Fruit fly (Drosophila melanogaster) whole organism, prepupa: Measurements from ENCODE around the gene CG45011.

Source experiments
- Blimp-1 ChIP-seq: fragments of 200-800 bp; sonication (Bioruptor generic); optimal IDR thresholded peaks from 3 replicates; lab custom pipeline; 2017; ENCODE audit warnings: missing biosample characterization, missing genetic modification characterization, mild to moderate bottlenecking, moderate library complexity, missing genetic modification reagents
- CG11902 ChIP-seq: fragments of 200-800 bp; sonication (Bioruptor generic); optimal IDR thresholded peaks from 3 replicates; lab custom pipeline; 2016; ENCODE audit warnings: missing biosample characterization, missing genetic modification characterization
- Eip75B ChIP-seq: fragments of 200-800 bp; sonication (Bioruptor generic); optimal IDR thresholded peaks from 3 replicates; lab custom pipeline; 2016; ENCODE audit warnings: missing biosample characterization, missing genetic modification characterization
- Ets96B ChIP-seq: fragments of 200-800 bp; optimal IDR thresholded peaks from 2 replicates; lab custom pipeline; 2019; ENCODE audit warnings: missing biosample characterization, mild to moderate bottlenecking, missing genetic modification characterization, moderate library complexity
- Hr4 ChIP-seq: fragments of 200-800 bp; sonication (Bioruptor generic); optimal IDR thresholded peaks from 3 replicates; lab custom pipeline; 2016; ENCODE audit warnings: missing biosample characterization, missing genetic modification characterization
- Sox102F ChIP-seq: fragments of 200-800 bp; sonication (Bioruptor generic); optimal IDR thresholded peaks from 2 replicates; lab custom pipeline; 2016; ENCODE audit warnings: missing biosample characterization, mild to moderate bottlenecking, missing genetic modification characterization
- achi ChIP-seq: fragments of 200-800 bp; sonication (Bioruptor generic); optimal IDR thresholded peaks from 3 replicates; lab custom pipeline; 2016; ENCODE audit warnings: missing biosample characterization, missing genetic modification characterization
- dsx ChIP-seq: fragments of 200-800 bp; optimal IDR thresholded peaks from 3 replicates; lab custom pipeline; 2019; ENCODE audit warnings: missing biosample characterization, mild to moderate bottlenecking, missing genetic modification characterization, moderate library complexity; ENCODE audit not compliant: poor library complexity, severe bottlenecking

DNA sequence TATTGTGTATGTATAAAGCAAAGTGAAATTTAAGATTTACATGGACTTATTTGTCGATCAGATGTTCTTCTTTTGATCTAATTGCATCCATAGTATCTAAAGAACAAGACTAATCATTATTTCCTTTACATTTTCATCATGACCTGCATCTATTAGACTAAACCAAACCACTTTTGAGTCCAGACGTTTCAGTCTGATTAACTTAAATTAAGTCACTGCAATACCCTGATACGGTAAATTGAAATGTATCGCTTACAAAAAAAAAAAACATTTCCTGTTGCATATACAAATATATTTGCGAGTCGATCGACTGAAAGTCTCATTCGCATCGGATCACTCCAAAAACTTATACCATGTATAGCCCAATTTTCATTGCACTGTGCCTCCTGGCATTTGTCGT, at the start of gene CG45011:
- no peak for TF ChIP-seq dsx
- TF ChIP-seq Blimp-1 = no peak
- no peak for TF ChIP-seq Eip75B
- no peak for TF ChIP-seq CG11902 (GFP tag; lab: Kevin White, UChicago)
- no peak for TF ChIP-seq Ets96B (tag; lab: Kevin White, UChicago)
- no peak for TF ChIP-seq achi
- TF ChIP-seq Hr4 (GFP tag; lab: Kevin White, UChicago) = no peak
- TF ChIP-seq Sox102F (GFP tag; lab: Kevin White, UChicago) = no peak
